Worm (Caenorhabditis elegans): ENCODE data around the gene Y48E1B.8.

- no peak for TF ChIP-seq ceh-36 (tag; optimal IDR thresholded peaks at IDR 0.05)
- no peak for TF ChIP-seq ama-1 (optimal IDR thresholded peaks at IDR 0.05)
- no peak for TF ChIP-seq tbx-11 (GFP tag; IDR thresholded peaks at IDR 0.05)
- no peak for TF ChIP-seq pes-1 (GFP tag; IDR thresholded peaks at IDR 0.05)
- TF ChIP-seq flt-1 (GFP tag; IDR thresholded peaks at IDR 0.05): no peak
- TF ChIP-seq tra-4 (tag; optimal IDR thresholded peaks at IDR 0.05): no peak
- no peak for TF ChIP-seq hnd-1 (tag; optimal IDR thresholded peaks at IDR 0.05)
- no peak for TF ChIP-seq ets-7 (tag; optimal IDR thresholded peaks at IDR 0.05)
- TF ChIP-seq sea-1 (GFP tag; conservative IDR thresholded peaks at IDR 0.05): no peak
- TF ChIP-seq scrt-1 (GFP tag; IDR thresholded peaks at IDR 0.05): no peak
- TF ChIP-seq hmbx-1 (tag; optimal IDR thresholded peaks at IDR 0.05): no peak
Measured at ce11 chrII:13590461-13590860, 5.0 kb downstream of the Y48E1B.8 start, which contains the start of gene clec-145.

All from whole organism, early embryonic.